Worm (Caenorhabditis elegans): ENCODE results near the gene abf-4.

ce11 chrV:20600704-20601103 is 42.5 kb upstream of the abf-4 start:
- no peak for TF ChIP-seq pqm-1 (tag; optimal IDR thresholded peaks at IDR 0.05)
- TF ChIP-seq pha-4 (GFP tag; IDR thresholded peaks at IDR 0.05): no peak
- TF ChIP-seq pha-4 (tag; optimal IDR thresholded peaks at IDR 0.05): no peak
- no peak for TF ChIP-seq lsy-2 (tag; optimal IDR thresholded peaks at IDR 0.05)
- TF ChIP-seq lin-15B (tag; optimal IDR thresholded peaks at IDR 0.05): no peak
- no peak for TF ChIP-seq nhr-10 (tag; optimal IDR thresholded peaks at IDR 0.05)
- TF ChIP-seq dpl-1 (GFP tag; optimal IDR thresholded peaks at IDR 0.05): no peak
